Worm (Caenorhabditis elegans): ENCODE data around the gene K08E7.6.

The K08E7.6 gene

DNA sequence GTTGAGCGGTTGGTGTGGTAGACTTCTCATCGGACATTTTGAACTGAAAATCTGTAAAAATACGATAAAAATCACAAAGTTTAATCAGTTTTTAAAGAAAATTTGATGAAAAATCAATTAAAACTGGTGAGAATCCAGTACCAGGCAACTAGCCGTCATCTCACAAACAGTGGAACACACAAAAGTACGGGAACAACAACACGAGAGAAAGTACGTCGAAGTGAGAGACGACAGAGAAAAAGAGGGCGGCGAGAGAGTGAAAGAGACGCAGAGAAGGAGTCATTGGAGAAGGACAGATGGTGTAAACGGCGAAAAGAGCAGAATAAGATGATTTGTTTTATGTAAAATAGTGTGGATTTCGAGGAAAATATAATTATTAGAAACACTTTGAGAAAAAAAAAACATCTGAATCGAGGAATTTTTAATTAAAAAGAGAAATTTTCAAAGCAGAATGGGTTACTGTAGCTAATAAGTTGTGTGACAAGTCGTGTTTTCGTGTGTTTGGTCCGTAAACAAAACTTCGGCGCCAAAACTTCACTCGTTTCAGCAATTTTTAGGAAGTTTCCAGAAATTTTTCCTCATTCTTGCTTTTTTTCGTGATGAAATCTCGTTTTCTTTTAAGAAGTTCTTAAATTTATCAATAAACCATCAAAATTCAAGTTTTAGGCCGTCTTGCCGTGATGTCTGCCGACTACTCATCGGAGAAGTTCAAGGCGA is 13.6 kb downstream of the K08E7.6 start, which contains the start of the genes hsb-1 and let-99:
hsb-1 (minus strand) TSS at position 51 of the 717 bp plus-strand sequence.
let-99 (plus strand) TSS at position 667 of the 717 bp plus-strand sequence.
- peak; percentile 49 for TF ChIP-seq F13H6.1 (tag; optimal IDR thresholded peaks at IDR 0.05)
- peak; percentile 24 for TF ChIP-seq crh-2 (tag; optimal IDR thresholded peaks at IDR 0.05)
- TF ChIP-seq C34F6.9 (tag; optimal IDR thresholded peaks at IDR 0.05): peak; percentile 55
- peak; percentile 4 for TF ChIP-seq fos-1 (tag; optimal IDR thresholded peaks at IDR 0.05)
- TF ChIP-seq mdl-1 (tag; optimal IDR thresholded peaks at IDR 0.05): no peak

DNA sequence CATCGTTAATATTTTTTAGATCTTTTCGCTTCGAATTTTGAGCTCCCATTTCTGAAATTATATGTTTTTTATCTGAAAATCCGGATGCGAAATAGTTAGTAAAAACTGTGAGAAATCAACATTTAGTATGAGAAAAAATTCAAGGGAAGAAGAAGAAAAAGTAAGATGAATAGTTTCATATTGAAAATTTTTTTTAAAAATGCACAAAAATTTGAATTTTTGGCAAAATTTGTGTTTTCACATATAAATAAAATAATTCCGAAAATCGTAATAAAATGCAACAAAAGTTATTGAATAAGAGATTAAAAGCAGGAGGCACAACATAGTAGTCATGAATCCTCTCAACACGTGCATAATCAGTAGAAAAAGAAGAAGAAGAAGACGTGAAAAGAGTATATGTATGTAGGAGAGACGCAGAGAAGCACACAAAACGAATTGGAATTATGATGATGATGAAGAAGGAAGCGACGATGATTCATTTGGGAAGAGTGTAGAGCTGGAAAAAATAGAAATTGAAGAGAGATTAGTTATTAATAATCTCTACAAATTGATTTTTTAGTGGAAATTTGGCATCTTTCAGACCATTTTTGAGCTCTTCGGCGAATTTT is 14.9 kb downstream of the K08E7.6 start, which contains the start of gene eak-7:
eak-7 (minus strand) TSS at position 51 of the 608 bp plus-strand sequence.
- TF ChIP-seq R02D3.7 (tag; optimal IDR thresholded peaks at IDR 0.05): no peak
- no peak for TF ChIP-seq sem-4 (tag; optimal IDR thresholded peaks at IDR 0.05)
- peak; percentile 15 for TF ChIP-seq fos-1 (tag; optimal IDR thresholded peaks at IDR 0.05)
- no peak for TF ChIP-seq ceh-16 (tag; optimal IDR thresholded peaks at IDR 0.05)
- peak; percentile 55 for TF ChIP-seq C34F6.9 (tag; optimal IDR thresholded peaks at IDR 0.05)
- TF ChIP-seq egl-27 (tag; optimal IDR thresholded peaks at IDR 0.05): no peak
- no peak for TF ChIP-seq peb-1 (tag; optimal IDR thresholded peaks at IDR 0.05)
- TF ChIP-seq nhr-129 (tag; optimal IDR thresholded peaks at IDR 0.05): no peak
- no peak for TF ChIP-seq Y55F3AM.14 (GFP tag; optimal IDR thresholded peaks at IDR 0.05)
- no peak for TF ChIP-seq mbf-1 (tag; optimal IDR thresholded peaks at IDR 0.05)
- TF ChIP-seq skn-1 (tag; optimal IDR thresholded peaks at IDR 0.05): no peak
- TF ChIP-seq unc-39 (tag; optimal IDR thresholded peaks at IDR 0.05): no peak
- no peak for TF ChIP-seq elt-1 (tag; optimal IDR thresholded peaks at IDR 0.05)
- TF ChIP-seq snpc-4 (tag; optimal IDR thresholded peaks at IDR 0.05): no peak
- no peak for TF ChIP-seq aly-2 (tag; optimal IDR thresholded peaks at IDR 0.05)
- no peak for TF ChIP-seq nhr-237 (tag; optimal IDR thresholded peaks at IDR 0.05)
- TF ChIP-seq elt-3 (tag; optimal IDR thresholded peaks at IDR 0.05): no peak
- TF ChIP-seq mab-5 (tag; optimal IDR thresholded peaks at IDR 0.05): no peak
- TF ChIP-seq nhr-23 (tag; optimal IDR thresholded peaks at IDR 0.05): no peak
- no peak for TF ChIP-seq ztf-1 (GFP tag; conservative IDR thresholded peaks at IDR 0.05)
- no peak for TF ChIP-seq lin-11 (tag; optimal IDR thresholded peaks at IDR 0.05)
- no peak for TF ChIP-seq nhr-12 (tag; optimal IDR thresholded peaks at IDR 0.05)
- no peak for TF ChIP-seq sma-9 (GFP tag; optimal IDR thresholded peaks at IDR 0.05)
- no peak for TF ChIP-seq sma-9 (tag; optimal IDR thresholded peaks at IDR 0.05)
- TF ChIP-seq blmp-1 (tag; optimal IDR thresholded peaks at IDR 0.05; ENCODE audit: insufficient read depth): no peak
- TF ChIP-seq dmd-4 (tag; optimal IDR thresholded peaks at IDR 0.05): no peak
- no peak for TF ChIP-seq nhr-6 (tag; optimal IDR thresholded peaks at IDR 0.05)
- TF ChIP-seq crh-2 (tag; optimal IDR thresholded peaks at IDR 0.05): peak; percentile 4
- no peak for TF ChIP-seq ceh-82 (tag; optimal IDR thresholded peaks at IDR 0.05)
- peak; percentile 50 for TF ChIP-seq unc-55 (GFP tag; optimal IDR thresholded peaks at IDR 0.05)

DNA sequence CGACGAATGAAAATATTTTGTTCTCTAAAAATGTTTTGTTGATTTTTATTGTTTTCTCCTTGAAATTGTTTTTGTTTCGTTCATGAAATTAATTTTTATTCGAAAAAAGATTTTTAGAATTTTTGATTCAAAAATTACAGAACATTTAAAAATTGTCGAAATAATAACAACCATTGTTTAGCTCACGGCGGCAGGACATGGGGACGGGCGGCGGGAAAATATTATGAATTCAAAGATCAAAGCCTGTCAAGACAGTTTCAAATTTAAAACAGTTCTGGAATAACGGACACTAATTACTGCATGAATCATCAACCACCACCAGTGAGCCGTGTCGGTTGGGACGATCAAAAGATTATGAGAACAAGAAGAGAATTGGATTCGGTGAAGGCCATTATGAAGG is 20.4 kb downstream of the K08E7.6 start, which contains the start of gene snb-7:
snb-7 (plus strand) TSS at position 301 of the 400 bp plus-strand sequence.
- TF ChIP-seq ztf-1 (GFP tag; conservative IDR thresholded peaks at IDR 0.05) (no peak), nhr-6 (tag; optimal IDR thresholded peaks at IDR 0.05) (no peak), nhr-77 (tag; optimal IDR thresholded peaks at IDR 0.05) (no peak), snpc-4 (tag; optimal IDR thresholded peaks at IDR 0.05) (no peak), peb-1 (tag; optimal IDR thresholded peaks at IDR 0.05) (no peak), R02D3.7 (tag; optimal IDR thresholded peaks at IDR 0.05) (no peak), gmeb-1 (tag; optimal IDR thresholded peaks at IDR 0.05) (no peak), ztf-4 (tag; optimal IDR thresholded peaks at IDR 0.05) (no peak), elt-3 (tag; optimal IDR thresholded peaks at IDR 0.05) (no peak), aly-2 (tag; optimal IDR thresholded peaks at IDR 0.05) (no peak), Y55F3AM.14 (GFP tag; optimal IDR thresholded peaks at IDR 0.05) (no peak), mdl-1 (tag; optimal IDR thresholded peaks at IDR 0.05) (no peak), dmd-4 (tag; optimal IDR thresholded peaks at IDR 0.05) (no peak), alr-1 (tag; optimal IDR thresholded peaks at IDR 0.05) (no peak), zag-1 (tag; optimal IDR thresholded peaks at IDR 0.05) (no peak), nhr-23 (tag; optimal IDR thresholded peaks at IDR 0.05) (no peak)

Measured in whole organism, L2 larva.